Worm (Caenorhabditis elegans): ENCODE results near the gene pqn-29.

- TF ChIP-seq pqm-1 (tag; optimal IDR thresholded peaks at IDR 0.05) (no peak), syd-9 (tag; optimal IDR thresholded peaks at IDR 0.05) (no peak), pha-4 (tag; optimal IDR thresholded peaks at IDR 0.05) (no peak), fkh-10 (GFP tag; optimal IDR thresholded peaks at IDR 0.05) (no peak)
Measured at ce11 chrIII:4665272-4665671, 19.1 kb upstream of the pqn-29 start, which contains the start of gene T23F11.4.
